Worm (Caenorhabditis elegans) whole organism, young adult: ENCODE measurements around the gene C30A5.16.

Experiments
- B0019.2 ChIP-seq: fragments of 200-800 bp; sonication (Bioruptor generic); conservative IDR thresholded peaks from 2 replicates; pipeline ENCODE4 v1.3.6; 2022; ENCODE audit warnings: missing genetic modification reagents, missing genetic modification characterization, missing compliant biosample characterization
- B0336.3 ChIP-seq: fragments of 200-800 bp; sonication (Bioruptor generic); IDR thresholded peaks from 2 replicates; pipeline ENCODE4 v1.3.6; 2022; ENCODE audit warnings: missing genetic modification characterization, missing compliant biosample characterization
- F23B12.7 ChIP-seq: sonication (generic microtip); optimal IDR thresholded peaks from 2 replicates; lab custom pipeline; 2017; ENCODE audit warnings: missing genetic modification characterization, mild to moderate bottlenecking, missing compliant biosample characterization, antibody characterized with exemption, moderate library complexity; ENCODE audit not compliant: insufficient read depth
- F37B4.10 ChIP-seq: fragments of 200-800 bp; sonication (Bioruptor generic); IDR thresholded peaks from 2 replicates; pipeline ENCODE4 v1.3.6; 2022; ENCODE audit warnings: missing genetic modification characterization, missing compliant biosample characterization
- F49E8.2 ChIP-seq: sonication (generic microtip); optimal IDR thresholded peaks from 3 replicates; lab custom pipeline; 2017; ENCODE audit warnings: missing genetic modification characterization, mild to moderate bottlenecking, missing compliant biosample characterization, antibody characterized with exemption, moderate library complexity; ENCODE audit not compliant: insufficient read depth
- Y79H2A.3 ChIP-seq: fragments of 200-800 bp; sonication (Bioruptor generic); conservative IDR thresholded peaks from 2 replicates; pipeline ENCODE4 v1.3.6; 2022; ENCODE audit warnings: missing genetic modification reagents, missing genetic modification characterization, missing compliant biosample characterization
- ama-1 ChIP-seq, 3 experiments: fragments of 150-350 bp in 1 of 3; sonication (generic microtip) in 2 of 3; optimal IDR thresholded peaks; 2 replicates each; lab custom pipeline; 2014 to 2018; ENCODE audit warnings: missing biosample characterization in 2 of 3, missing genetic modification characterization in 2 of 3, missing genetic modification reagents in 2 of 3
- bed-1 ChIP-seq: fragments of 200-800 bp; sonication (Bioruptor generic); IDR thresholded peaks from 2 replicates; pipeline ENCODE4 v1.3.6; 2022; ENCODE audit warnings: missing genetic modification reagents, missing genetic modification characterization, missing compliant biosample characterization
- cebp-2 ChIP-seq: fragments of 200-800 bp; sonication (Bioruptor generic); IDR thresholded peaks from 2 replicates; pipeline ENCODE4 v1.3.6; 2022; ENCODE audit warnings: missing genetic modification characterization, missing compliant biosample characterization
- ceh-100 ChIP-seq: fragments of 200-800 bp; sonication (Bioruptor generic); IDR thresholded peaks from 2 replicates; pipeline ENCODE4 v1.3.6; 2022; ENCODE audit warnings: missing genetic modification reagents, missing genetic modification characterization, missing compliant biosample characterization
- ceh-58 ChIP-seq: fragments of 200-800 bp; sonication (Bioruptor generic); IDR thresholded peaks from 2 replicates; pipeline ENCODE4 v1.3.6; 2022; ENCODE audit warnings: missing genetic modification characterization, missing compliant biosample characterization
- ceh-79 ChIP-seq: sonication (generic microtip); optimal IDR thresholded peaks from 2 replicates; lab custom pipeline; 2017; ENCODE audit warnings: mild to moderate bottlenecking, missing genetic modification characterization, missing compliant biosample characterization
- dox-1 ChIP-seq: fragments of 200-800 bp; sonication (Bioruptor generic); IDR thresholded peaks from 2 replicates; pipeline ENCODE4 v1.3.6; 2022; ENCODE audit warnings: missing genetic modification reagents, missing genetic modification characterization, missing compliant biosample characterization
- dpl-1 ChIP-seq: fragments of 150-350 bp; optimal IDR thresholded peaks from 2 replicates; lab custom pipeline; 2014; ENCODE audit warnings: missing biosample characterization, missing genetic modification reagents, missing genetic modification characterization
- efl-1 ChIP-seq: fragments of 150-350 bp; optimal IDR thresholded peaks from 2 replicates; lab custom pipeline; 2014; ENCODE audit warnings: missing biosample characterization, missing genetic modification reagents, missing genetic modification characterization
- hlh-26 ChIP-seq: fragments of 200-800 bp; sonication (Bioruptor generic); conservative IDR thresholded peaks from 2 replicates; pipeline ENCODE4 v1.3.6; 2022; ENCODE audit warnings: missing genetic modification reagents, missing genetic modification characterization, missing compliant biosample characterization
- hrde-1 ChIP-seq: sonication (generic microtip); optimal IDR thresholded peaks from 2 replicates; lab custom pipeline; 2016; ENCODE audit warnings: missing genetic modification characterization, mild to moderate bottlenecking, missing compliant biosample characterization, moderate library complexity, missing genotype, missing genetic modification reagents, borderline replicate concordance
- hsf-1 ChIP-seq: fragments of 200-800 bp; sonication (Bioruptor generic); IDR thresholded peaks from 2 replicates; pipeline ENCODE4 v1.3.6; 2022; ENCODE audit warnings: missing genetic modification reagents, missing genetic modification characterization, missing compliant biosample characterization
- lin-26 ChIP-seq: fragments of 200-800 bp; sonication (Bioruptor generic); IDR thresholded peaks from 2 replicates; pipeline ENCODE4 v1.3.6; 2022; ENCODE audit warnings: missing genetic modification reagents, missing genetic modification characterization, missing compliant biosample characterization
- lin-35 ChIP-seq, 3 experiments: fragments of 150-350 bp in 2 of 3; sonication (generic microtip) in 1 of 3; optimal IDR thresholded peaks; 2 replicates each; lab custom pipeline; 2014 to 2018; ENCODE audit warnings: missing biosample characterization in 3 of 3, missing genetic modification characterization in 3 of 3, missing genetic modification reagents in 3 of 3
- madf-3 ChIP-seq: fragments of 200-800 bp; sonication (Bioruptor generic); IDR thresholded peaks from 2 replicates; pipeline ENCODE4 v1.3.6; 2022; ENCODE audit warnings: missing genetic modification reagents, missing genetic modification characterization, missing compliant biosample characterization
- madf-6 ChIP-seq: fragments of 200-800 bp; sonication (Bioruptor generic); IDR thresholded peaks from 2 replicates; pipeline ENCODE4 v1.3.6; 2022; ENCODE audit warnings: missing genetic modification reagents, missing genetic modification characterization, missing compliant biosample characterization
- nfya-1 ChIP-seq: sonication (generic microtip); optimal IDR thresholded peaks from 2 replicates; lab custom pipeline; 2017; ENCODE audit warnings: antibody characterized with exemption, missing compliant biosample characterization, missing genetic modification characterization, borderline replicate concordance; ENCODE audit not compliant: insufficient read depth
- nfyb-1 ChIP-seq: fragments of 200-800 bp; sonication (Bioruptor generic); IDR thresholded peaks from 2 replicates; pipeline ENCODE4 v1.3.6; 2022; ENCODE audit warnings: missing genetic modification reagents, missing genetic modification characterization, missing compliant biosample characterization
- rcor-1 ChIP-seq: fragments of 200-800 bp; sonication (Bioruptor generic); IDR thresholded peaks from 2 replicates; pipeline ENCODE4 v1.3.6; 2022; ENCODE audit warnings: missing genetic modification reagents, missing genetic modification characterization, missing compliant biosample characterization
- rec-8 ChIP-seq, 2 experiments: sonication (generic microtip); optimal IDR thresholded peaks; 2 replicates each; lab custom pipeline; 2016; ENCODE audit warnings: mild to moderate bottlenecking in 2 of 2, missing genetic modification characterization in 2 of 2, missing genetic modification reagents in 2 of 2, missing genotype in 2 of 2, missing biosample characterization in 1 of 2, missing compliant biosample characterization in 1 of 2, moderate library complexity in 1 of 2
- snpc-4 ChIP-seq, 5 experiments: fragments of 150-350 bp in 1 of 5; sonication (generic microtip) in 4 of 5; optimal IDR thresholded peaks; 2 replicates each; lab custom pipeline; 2014 to 2018; ENCODE audit warnings: missing genetic modification characterization in 5 of 5, missing biosample characterization in 3 of 5, antibody characterized with exemption in 2 of 5, mild to moderate bottlenecking in 2 of 5, missing compliant biosample characterization in 2 of 5, missing genotype in 2 of 5, moderate library complexity in 2 of 5, missing genetic modification reagents in 1 of 5
- zfh-2 ChIP-seq: fragments of 200-800 bp; sonication (Bioruptor generic); conservative IDR thresholded peaks from 2 replicates; pipeline ENCODE4 v1.3.6; 2022; ENCODE audit warnings: missing genetic modification reagents, missing genetic modification characterization, missing compliant biosample characterization
- ztf-18 ChIP-seq: sonication (generic microtip); optimal IDR thresholded peaks from 2 replicates; lab custom pipeline; 2016; ENCODE audit warnings: missing genotype, mild to moderate bottlenecking, missing genetic modification characterization, missing compliant biosample characterization

Gene C30A5.16

ce11 chrIII:8217919-8218318 is at the start of gene C30A5.16:
C30A5.16 (plus strand) TSS chrIII:8218219.
- TF ChIP-seq bed-1 = no peak
- TF ChIP-seq ztf-18 (tag; lab: Kevin White, UChicago) = no peak

- 0 out of 2 replicates have a peak, but pooled peaks have one; percentile 31 for TF ChIP-seq Y79H2A.3 (GFP tag; lab: Robert Waterston, UW)
- TF ChIP-seq efl-1 = no peak
- peak; percentile 14; the same call in 1 of the 2 replicates for TF ChIP-seq hsf-1 (GFP tag; lab: Robert Waterston, UW)
- peak; percentile 9 for TF ChIP-seq F49E8.2
- TF ChIP-seq ama-1 (optimal IDR thresholded peaks at IDR 0.05; lab: Kevin White, UChicago) = no peak
- peak in 1 of 2 experiments; percentile 56 for TF ChIP-seq ama-1 (GFP tag; optimal IDR thresholded peaks at IDR 0.05; lab: Kevin White, UChicago)
- TF ChIP-seq hrde-1 = peak; percentile 17
- TF ChIP-seq madf-6 (GFP tag; lab: Robert Waterston, UW) = peak; percentile 23; the same call in 1 of the 2 replicates
- peak; percentile 10 for TF ChIP-seq snpc-4 (GFP tag; optimal IDR thresholded peaks at IDR 0.05; lab: Kevin White, UChicago)
- no peak for TF ChIP-seq snpc-4 (tag; optimal IDR thresholded peaks at IDR 0.05; lab: Kevin White, UChicago)
- TF ChIP-seq madf-3 (GFP tag; lab: Robert Waterston, UW) = 0 out of 2 replicates have a peak, but pooled peaks have one; percentile 22
- no peak for TF ChIP-seq dox-1
- no peak for TF ChIP-seq cebp-2 (GFP tag; lab: Robert Waterston, UW)
- peak; percentile 41; the same call in 1 of the 2 replicates for TF ChIP-seq lin-26
These were observed 45.3 kb upstream of the C30A5.16 start for ce11 chrIII:8172609-8173133.

- no peak for TF ChIP-seq B0019.2 (GFP tag; lab: Robert Waterston, UW)
- no peak for TF ChIP-seq dpl-1 (GFP tag; lab: Kevin White, UChicago)
- no peak for TF ChIP-seq F37B4.10 (GFP tag; lab: Robert Waterston, UW)
- TF ChIP-seq ceh-79 (tag; lab: Kevin White, UChicago) = no peak
- TF ChIP-seq, all 124 proteins: peak for 0
These were observed 42.8 kb upstream of the C30A5.16 start for ce11 chrIII:8175263-8175662.

- no peak for TF ChIP-seq nfya-1 (tag; lab: Kevin White, UChicago)
- TF ChIP-seq zfh-2 (GFP tag; lab: Robert Waterston, UW) = no peak
- TF ChIP-seq nfyb-1 (GFP tag; lab: Robert Waterston, UW) = no peak
- TF ChIP-seq ceh-58 (GFP tag; lab: Robert Waterston, UW) = no peak
- TF ChIP-seq B0336.3 (GFP tag; lab: Robert Waterston, UW) = no peak
- no peak for TF ChIP-seq B0019.2 (GFP tag; lab: Robert Waterston, UW)
- TF ChIP-seq hlh-26 (GFP tag; lab: Robert Waterston, UW) = no peak
These were observed 41.8 kb upstream of the C30A5.16 start, which contains the start of gene C50C3.12 for ce11 chrIII:8176265-8176664. C50C3.12 (plus strand) TSS chrIII:8176565.

- no peak for TF ChIP-seq madf-3 (GFP tag; lab: Robert Waterston, UW)
- no peak for TF ChIP-seq ceh-79 (tag; lab: Kevin White, UChicago)
- TF ChIP-seq F23B12.7 = no peak
- no peak for TF ChIP-seq bed-1
These were observed 39.1 kb upstream of the C30A5.16 start, which contains the start of gene C50C3.5 for ce11 chrIII:8178924-8179323. C50C3.5 (plus strand) TSS chrIII:8179224.

- no peak for TF ChIP-seq ceh-100
- no peak for TF ChIP-seq cebp-2 (GFP tag; lab: Robert Waterston, UW)
- TF ChIP-seq rcor-1 (GFP tag; lab: Robert Waterston, UW) = no peak
- TF ChIP-seq rec-8 (tag; optimal IDR thresholded peaks at IDR 0.05; lab: Kevin White, UChicago) = no peak
- no peak for TF ChIP-seq lin-35 (GFP tag; optimal IDR thresholded peaks at IDR 0.05; lab: Kevin White, UChicago)
- TF ChIP-seq, all 124 proteins: peak for 0
These were observed 36.4 kb upstream of the C30A5.16 start, which contains the start of gene spc-2 for ce11 chrIII:8181581-8181980. spc-2 (plus strand) TSS chrIII:8181881.
